Worm (Caenorhabditis elegans): ENCODE results near the gene pals-20.

ce11 chrIII:1427126-1427525 is 39.0 kb upstream of the pals-20 start, which contains the start of gene lelo-2:
- no peak for TF ChIP-seq unc-62 (GFP tag; optimal IDR thresholded peaks at IDR 0.05)
- TF ChIP-seq lsy-2 (tag; optimal IDR thresholded peaks at IDR 0.05) = no peak
- TF ChIP-seq hlh-17 (GFP tag; optimal IDR thresholded peaks at IDR 0.05; ENCODE audit: borderline replicate concordance) = no peak
- no peak for TF ChIP-seq nhr-12 (tag; optimal IDR thresholded peaks at IDR 0.05)
- TF ChIP-seq nhr-85 (tag) = no peak
- no peak for TF ChIP-seq zag-1 (tag; optimal IDR thresholded peaks at IDR 0.05)
- TF ChIP-seq elt-3 (tag; optimal IDR thresholded peaks at IDR 0.05) = no peak
- no peak for TF ChIP-seq nhr-237 (tag; optimal IDR thresholded peaks at IDR 0.05)
- no peak for TF ChIP-seq egl-27 (tag; optimal IDR thresholded peaks at IDR 0.05)

Data from whole organism, L1 larva.